Fruit fly (Drosophila melanogaster): ENCODE data around the gene Ref1.
A peak's percentile ranks its signal among the peaks of the same experiment; 100 is the strongest.

The Ref1 gene

dm6 chr3R:7123073-7123572, 42.9 kb upstream of the Ref1 start:
- TF ChIP-seq CG8159 (tag; optimal IDR thresholded peaks at IDR 0.05), result no peak
- no peak for TF ChIP-seq Ets98B (GFP tag; IDR thresholded peaks at IDR 0.05)
- TF ChIP-seq CG4496 (GFP tag; IDR thresholded peaks at IDR 0.05), result no peak
- no peak for TF ChIP-seq CG15710 (tag; optimal IDR thresholded peaks at IDR 0.05)
- TF ChIP-seq CG34367 (tag; optimal IDR thresholded peaks at IDR 0.05), result no peak
- 0 out of 2 replicates have a peak, but pooled peaks have one; percentile 17 for TF ChIP-seq CG32121 (GFP tag; IDR thresholded peaks at IDR 0.05)
- no peak for TF ChIP-seq gl (tag; optimal IDR thresholded peaks at IDR 0.05)

- no peak for TF ChIP-seq CG8301 (tag; optimal IDR thresholded peaks at IDR 0.05)
- TF ChIP-seq EcR (GFP tag; optimal IDR thresholded peaks at IDR 0.05), result peak; percentile 94
- 0 out of 3 replicates have a peak, but pooled peaks have one; percentile 6 for TF ChIP-seq CG4496 (GFP tag; IDR thresholded peaks at IDR 0.05)
- no peak for TF ChIP-seq CG13204 (GFP tag; optimal IDR thresholded peaks at IDR 0.05)
These were observed 42.2 kb upstream of the Ref1 start for dm6 chr3R:7122172-7123072.

- no peak for TF ChIP-seq CG32121 (GFP tag; IDR thresholded peaks at IDR 0.05)
- TF ChIP-seq CG12605 (GFP tag; IDR thresholded peaks at IDR 0.05), result no peak
- no peak for TF ChIP-seq CG4496 (GFP tag; IDR thresholded peaks at IDR 0.05)
- TF ChIP-seq CG15710 (tag; optimal IDR thresholded peaks at IDR 0.05), result no peak
- TF ChIP-seq CG13204 (GFP tag; optimal IDR thresholded peaks at IDR 0.05), result no peak
- no peak for TF ChIP-seq CG14655 (GFP tag; optimal IDR thresholded peaks at IDR 0.05)
- no peak for TF ChIP-seq Pif1A (GFP tag; optimal IDR thresholded peaks at IDR 0.05)
- no peak for TF ChIP-seq Snoo (tag; optimal IDR thresholded peaks at IDR 0.05)
- no peak for TF ChIP-seq gl (tag; optimal IDR thresholded peaks at IDR 0.05)
- no peak for TF ChIP-seq D1 (tag; optimal IDR thresholded peaks at IDR 0.05)
- TF ChIP-seq Ets98B (GFP tag; IDR thresholded peaks at IDR 0.05), result no peak
- TF ChIP-seq CG8301 (tag; optimal IDR thresholded peaks at IDR 0.05), result no peak
- no peak for TF ChIP-seq rn (GFP tag; IDR thresholded peaks at IDR 0.05)
- TF ChIP-seq CG17806 (tag; optimal IDR thresholded peaks at IDR 0.05), result no peak
These were observed 37.4 kb upstream of the Ref1 start, which contains the start of gene Mlp84B for dm6 chr3R:7117590-7117989. Gene Mlp84B (minus strand): TSS chr3R:7117732.

dm6 chr3R:7116511-7116910, 36.3 kb upstream of the Ref1 start:
- TF ChIP-seq CG13204 (GFP tag; optimal IDR thresholded peaks at IDR 0.05) (no peak), CG4496 (GFP tag; IDR thresholded peaks at IDR 0.05) (no peak), Pif1A (GFP tag; optimal IDR thresholded peaks at IDR 0.05) (no peak), CG12605 (GFP tag; IDR thresholded peaks at IDR 0.05) (no peak), CG32121 (GFP tag; IDR thresholded peaks at IDR 0.05) (no peak), CG10348 (GFP tag; IDR thresholded peaks at IDR 0.05) (no peak)

dm6 chr3R:7112977-7113376, 32.8 kb upstream of the Ref1 start:
- no peak for TF ChIP-seq CG10348 (GFP tag; IDR thresholded peaks at IDR 0.05)

dm6 chr3R:7111206-7111858, 31.1 kb upstream of the Ref1 start:
- TF ChIP-seq Snoo (tag; optimal IDR thresholded peaks at IDR 0.05), result no peak
- no peak for TF ChIP-seq CG8159 (tag; optimal IDR thresholded peaks at IDR 0.05)
- no peak for TF ChIP-seq CG4496 (GFP tag; IDR thresholded peaks at IDR 0.05)
- TF ChIP-seq CG12605 (GFP tag; IDR thresholded peaks at IDR 0.05), result no peak
- TF ChIP-seq EcR (GFP tag; optimal IDR thresholded peaks at IDR 0.05), result no peak
- TF ChIP-seq D1 (tag; optimal IDR thresholded peaks at IDR 0.05), result no peak
- no peak for TF ChIP-seq CG13204 (GFP tag; optimal IDR thresholded peaks at IDR 0.05)
- no peak for TF ChIP-seq CG9948 (tag; optimal IDR thresholded peaks at IDR 0.05)
- TF ChIP-seq CG8301 (tag; optimal IDR thresholded peaks at IDR 0.05), result no peak
- TF ChIP-seq rn (GFP tag; IDR thresholded peaks at IDR 0.05), result no peak
- no peak for TF ChIP-seq fd96Ca (GFP tag; IDR thresholded peaks at IDR 0.05)
- no peak for TF ChIP-seq Pif1B (GFP tag; optimal IDR thresholded peaks at IDR 0.05)
- no peak for TF ChIP-seq Pif1A (GFP tag; optimal IDR thresholded peaks at IDR 0.05)
- TF ChIP-seq CG15710 (tag; optimal IDR thresholded peaks at IDR 0.05), result no peak
- no peak for TF ChIP-seq CG10348 (GFP tag; IDR thresholded peaks at IDR 0.05)
- TF ChIP-seq Ets98B (GFP tag; IDR thresholded peaks at IDR 0.05), result no peak
- TF ChIP-seq gl (tag; optimal IDR thresholded peaks at IDR 0.05), result no peak

Data from whole organism, pupa.